Fruit fly (Drosophila melanogaster) whole organism, embryonic: ENCODE results near the gene abs.

ENCODE experiments used
- CG14014 ChIP-seq: fragments of 200-800 bp; sonication (Bioruptor generic); IDR thresholded peaks from 2 replicates; pipeline ENCODE4 v1.3.6; 2022; ENCODE audit warnings: missing biosample characterization, missing genetic modification characterization
- CG17361 ChIP-seq: fragments of 200-800 bp; sonication (Bioruptor generic); IDR thresholded peaks from 3 replicates; pipeline ENCODE4 v1.3.6; 2022; ENCODE audit warnings: missing biosample characterization, missing genetic modification characterization
- CG3726 ChIP-seq: fragments of 200-800 bp; sonication (Bioruptor generic); IDR thresholded peaks from 3 replicates; pipeline ENCODE4, ENCODE4 v1.3.6; 2022; ENCODE audit warnings: missing biosample characterization, missing genetic modification characterization
- CG4328 ChIP-seq: fragments of 200-800 bp; sonication (Bioruptor generic); optimal IDR thresholded peaks from 3 replicates; lab custom pipeline; 2017; ENCODE audit warnings: missing biosample characterization, missing genetic modification reagents, missing genetic modification characterization
- Dfd ChIP-seq, 2 experiments: fragments of >200 bp; optimal IDR thresholded peaks; 2 replicates each; lab custom pipeline; 2017; ENCODE audit warnings: missing biosample characterization in 2 of 2, missing genetic modification characterization in 2 of 2
- Dll ChIP-seq: fragments of 200-800 bp; sonication (Bioruptor generic); IDR thresholded peaks from 4 replicates; pipeline ENCODE4 v1.3.6; 2022; ENCODE audit warnings: missing biosample characterization, missing genetic modification characterization; ENCODE audit not compliant: partially characterized antibody
- Taf1 ChIP-seq: fragments of 200-800 bp; sonication (Bioruptor generic); IDR thresholded peaks from 2 replicates; pipeline ENCODE4 v1.3.6; 2022; ENCODE audit warnings: missing biosample characterization, missing genetic modification characterization

- TF ChIP-seq Dfd (GFP tag; optimal IDR thresholded peaks at IDR 0.05; lab: Kevin White, UChicago) (no peak), CG17361 (GFP tag; lab: Robert Waterston, UW) (no peak), CG3726 (GFP tag; lab: Robert Waterston, UW) (no peak), Taf1 (GFP tag; lab: Robert Waterston, UW) (no peak), Dll (peak; percentile 49; the same call in 1 of the 4 replicates), CG4328 (GFP tag; lab: Kevin White, UChicago) (no peak), CG14014 (GFP tag; lab: Robert Waterston, UW) (no peak)
These were observed 35.8 kb upstream of the abs start, which contains the start of gene beta-Man for dm6 chr3R:4197055-4197454.
